Fruit fly (Drosophila melanogaster) whole organism, embryonic: ENCODE results near the gene CG10376.
A peak's percentile ranks its signal among the peaks of the same experiment; 100 is the strongest.

Experiments
- Ada2b ChIP-seq: fragments of 200-800 bp; sonication (Bioruptor generic); IDR thresholded peaks from 2 replicates; pipeline ENCODE4 v1.3.6; 2022; ENCODE audit warnings: missing biosample characterization, missing genetic modification characterization
- Adf1 ChIP-seq: fragments of 200-800 bp; sonication (Bioruptor generic); IDR thresholded peaks from 2 replicates; pipeline ENCODE4 v1.3.6; 2022; ENCODE audit warnings: missing biosample characterization, missing genetic modification characterization
- CG10274 ChIP-seq: fragments of 200-800 bp; sonication (Bioruptor generic); optimal IDR thresholded peaks from 3 replicates; lab custom pipeline; 2017; ENCODE audit warnings: missing biosample characterization, mild to moderate bottlenecking, missing genetic modification characterization
- CG11560 ChIP-seq: fragments of 200-800 bp; sonication (Bioruptor generic); IDR thresholded peaks from 3 replicates; pipeline ENCODE4 v1.3.6; 2022; ENCODE audit warnings: missing biosample characterization, missing genetic modification characterization
- CG12744 ChIP-seq: fragments of 200-800 bp; sonication (Bioruptor generic); optimal IDR thresholded peaks from 2 replicates; lab custom pipeline; 2016; ENCODE audit warnings: missing biosample characterization, missing genetic modification characterization
- CG13624 ChIP-seq: fragments of 200-800 bp; sonication (Bioruptor generic); optimal IDR thresholded peaks from 2 replicates; lab custom pipeline; 2016; ENCODE audit warnings: missing biosample characterization, missing genetic modification characterization
- CG17802 ChIP-seq: fragments of 200-800 bp; sonication (Bioruptor generic); optimal IDR thresholded peaks from 2 replicates; lab custom pipeline; 2018; ENCODE audit warnings: missing biosample characterization, mild to moderate bottlenecking, missing genetic modification characterization, moderate library complexity
- CG30431 ChIP-seq: fragments of 200-800 bp; sonication (Bioruptor generic); optimal IDR thresholded peaks from 2 replicates; lab custom pipeline; 2017; ENCODE audit warnings: missing biosample characterization, missing genetic modification characterization
- CG31388 ChIP-seq: fragments of 200-800 bp; sonication (Bioruptor generic); optimal IDR thresholded peaks from 2 replicates; lab custom pipeline; 2016; ENCODE audit warnings: missing biosample characterization, missing genetic modification characterization
- CG34422 ChIP-seq: fragments of 200-800 bp; sonication (Bioruptor generic); IDR thresholded peaks from 3 replicates; pipeline ENCODE4 v1.3.6; 2022; ENCODE audit warnings: missing biosample characterization, missing genetic modification characterization
- CG3838 ChIP-seq: fragments of 200-800 bp; sonication (Bioruptor generic); optimal IDR thresholded peaks from 3 replicates; lab custom pipeline; 2016; ENCODE audit warnings: missing biosample characterization, missing genetic modification characterization
- CG42726 ChIP-seq: fragments of 200-800 bp; sonication (Bioruptor generic); IDR thresholded peaks from 2 replicates; pipeline ENCODE4 v1.3.6; 2022; ENCODE audit warnings: missing biosample characterization, missing genetic modification characterization; ENCODE audit not compliant: partially characterized antibody
- CG4854 ChIP-seq: fragments of 200-800 bp; sonication (Bioruptor generic); optimal IDR thresholded peaks from 2 replicates; lab custom pipeline; 2016; ENCODE audit warnings: missing biosample characterization, missing genetic modification characterization, inconsistent platforms
- CG6254 ChIP-seq: fragments of 200-800 bp; sonication (Bioruptor generic); optimal IDR thresholded peaks from 3 replicates; lab custom pipeline; 2017; ENCODE audit warnings: mild to moderate bottlenecking, missing biosample characterization, missing genetic modification reagents, missing genetic modification characterization
- CG7928 ChIP-seq: fragments of 200-800 bp; sonication (Bioruptor generic); optimal IDR thresholded peaks from 2 replicates; lab custom pipeline; 2017; ENCODE audit warnings: missing biosample characterization, mild to moderate bottlenecking, missing genetic modification characterization
- CG7987 ChIP-seq: fragments of 200-800 bp; sonication (Bioruptor generic); optimal IDR thresholded peaks from 2 replicates; lab custom pipeline; 2018; ENCODE audit warnings: missing biosample characterization, mild to moderate bottlenecking, missing genetic modification characterization, moderate library complexity
- CG9727 ChIP-seq: fragments of 200-800 bp; sonication (Bioruptor generic); optimal IDR thresholded peaks from 3 replicates; lab custom pipeline; 2017; ENCODE audit warnings: missing biosample characterization, mild to moderate bottlenecking, missing genetic modification characterization
- Dll ChIP-seq: fragments of 200-800 bp; sonication (Bioruptor generic); IDR thresholded peaks from 4 replicates; pipeline ENCODE4 v1.3.6; 2022; ENCODE audit warnings: missing biosample characterization, missing genetic modification characterization; ENCODE audit not compliant: partially characterized antibody
- E2f2 ChIP-seq: fragments of 200-800 bp; sonication (Bioruptor generic); IDR thresholded peaks from 2 replicates; pipeline ENCODE4 v1.3.6; 2022; ENCODE audit warnings: missing biosample characterization, missing genetic modification characterization
- HHEX ChIP-seq: fragments of 200-800 bp; sonication (Bioruptor generic); optimal IDR thresholded peaks from 3 replicates; lab custom pipeline; 2017; ENCODE audit warnings: missing biosample characterization, mild to moderate bottlenecking, missing genetic modification characterization, missing genetic modification reagents
- HLH4C ChIP-seq: fragments of 200-800 bp; sonication (Bioruptor generic); IDR thresholded peaks from 3 replicates; pipeline ENCODE4 v1.3.6; 2022; ENCODE audit warnings: missing biosample characterization, missing genetic modification characterization; ENCODE audit not compliant: partially characterized antibody
- Hey ChIP-seq: fragments of 200-800 bp; sonication (Bioruptor generic); optimal IDR thresholded peaks from 3 replicates; lab custom pipeline; 2018; ENCODE audit warnings: missing biosample characterization, mild to moderate bottlenecking, missing genetic modification characterization
- HmgD ChIP-seq: fragments of 200-800 bp; sonication (Bioruptor generic); optimal IDR thresholded peaks from 3 replicates; lab custom pipeline; 2016; ENCODE audit warnings: missing biosample characterization, missing genetic modification characterization
- Lhr ChIP-seq: fragments of 200-800 bp; sonication (Bioruptor generic); optimal IDR thresholded peaks from 3 replicates; lab custom pipeline; 2017; ENCODE audit warnings: mild to moderate bottlenecking, missing biosample characterization, missing genetic modification reagents, missing genetic modification characterization
- NC2α ChIP-seq: fragments of 200-800 bp; sonication (Bioruptor generic); optimal IDR thresholded peaks from 2 replicates; lab custom pipeline; 2016; ENCODE audit warnings: missing biosample characterization, missing genetic modification characterization
- NFAT ChIP-seq: fragments of 200-800 bp; sonication (Bioruptor generic); IDR thresholded peaks from 2 replicates; pipeline ENCODE4 v1.3.6; 2022; ENCODE audit warnings: missing biosample characterization, missing genetic modification characterization
- NfI ChIP-seq: fragments of 200-800 bp; sonication (Bioruptor generic); optimal IDR thresholded peaks from 3 replicates; lab custom pipeline; 2018; ENCODE audit warnings: missing biosample characterization, mild to moderate bottlenecking, missing genetic modification characterization, moderate library complexity
- Oaz ChIP-seq: fragments of 200-800 bp; sonication (Bioruptor generic); IDR thresholded peaks from 2 replicates; pipeline ENCODE4 v1.3.6; 2022; ENCODE audit warnings: missing biosample characterization, missing genetic modification characterization
- Ptx1 ChIP-seq: fragments of 200-800 bp; sonication (Bioruptor generic); IDR thresholded peaks from 2 replicates; pipeline ENCODE4 v1.3.6; 2022; ENCODE audit warnings: missing biosample characterization, missing genetic modification characterization
- Ravus ChIP-seq: fragments of 200-800 bp; sonication (Bioruptor generic); IDR thresholded peaks from 2 replicates; pipeline ENCODE4 v1.3.6; 2022; ENCODE audit warnings: missing biosample characterization, missing genetic modification characterization
- TFAM ChIP-seq: fragments of 200-800 bp; sonication (Bioruptor generic); optimal IDR thresholded peaks from 2 replicates; lab custom pipeline; 2017; ENCODE audit warnings: missing biosample characterization, missing genetic modification characterization, inconsistent platforms
- ase ChIP-seq: fragments of 200-800 bp; sonication (Bioruptor generic); IDR thresholded peaks from 3 replicates; pipeline ENCODE4 v1.3.6; 2022; ENCODE audit warnings: missing biosample characterization, missing genetic modification characterization
- bowl ChIP-seq: fragments of 200-800 bp; sonication (Bioruptor generic); IDR thresholded peaks from 2 replicates; pipeline ENCODE4 v1.3.6; 2022; ENCODE audit warnings: missing biosample characterization, missing genetic modification characterization
- cg ChIP-seq: fragments of 200-800 bp; sonication (Bioruptor generic); optimal IDR thresholded peaks from 3 replicates; lab custom pipeline; 2019; ENCODE audit warnings: missing biosample characterization, mild to moderate bottlenecking, missing genetic modification characterization, moderate library complexity
- dimm ChIP-seq: fragments of 200-800 bp; sonication (Bioruptor generic); IDR thresholded peaks from 2 replicates; pipeline ENCODE4 v1.3.6; 2022; ENCODE audit warnings: missing biosample characterization, missing genetic modification characterization
- exex ChIP-seq: fragments of 200-800 bp; sonication (Bioruptor generic); optimal IDR thresholded peaks from 4 replicates; lab custom pipeline; 2018; ENCODE audit warnings: missing biosample characterization, mild to moderate bottlenecking, missing genetic modification characterization, moderate library complexity
- gem ChIP-seq: fragments of 200-800 bp; sonication (Bioruptor generic); optimal IDR thresholded peaks from 2 replicates; lab custom pipeline; 2019; ENCODE audit warnings: missing biosample characterization, mild to moderate bottlenecking, missing genetic modification characterization, moderate library complexity
- gro ChIP-seq: fragments of 200-800 bp; sonication (Bioruptor generic); optimal IDR thresholded peaks from 2 replicates; lab custom pipeline; 2016; ENCODE audit warnings: missing biosample characterization, missing genetic modification characterization
- ham ChIP-seq: fragments of 200-800 bp; sonication (Bioruptor generic); IDR thresholded peaks from 2 replicates; pipeline ENCODE4 v1.3.6; 2022; ENCODE audit warnings: missing biosample characterization, missing genetic modification characterization
- hb ChIP-seq: fragments of 200-800 bp; sonication (Bioruptor generic); IDR thresholded peaks from 3 replicates; pipeline ENCODE4 v1.3.6; 2022; ENCODE audit warnings: missing biosample characterization, missing genetic modification characterization; ENCODE audit not compliant: partially characterized antibody
- hbn ChIP-seq: fragments of 200-800 bp; sonication (Bioruptor generic); IDR thresholded peaks from 2 replicates; pipeline ENCODE4 v1.3.6; 2022; ENCODE audit warnings: missing biosample characterization, missing genetic modification characterization; ENCODE audit not compliant: partially characterized antibody
- hth ChIP-seq: fragments of >200 bp; optimal IDR thresholded peaks from 2 replicates; lab custom pipeline; 2017; ENCODE audit warnings: inconsistent platforms
- ssp ChIP-seq: fragments of 200-800 bp; sonication (Bioruptor generic); IDR thresholded peaks from 2 replicates; pipeline ENCODE4 v1.3.6; 2022; ENCODE audit warnings: missing biosample characterization, missing genetic modification characterization
- stc ChIP-seq: fragments of 200-800 bp; sonication (Bioruptor generic); IDR thresholded peaks from 2 replicates; pipeline ENCODE4 v1.3.6; 2022; ENCODE audit warnings: missing biosample characterization, missing genetic modification characterization
- trh ChIP-seq: fragments of 200-800 bp; sonication (Bioruptor generic); optimal IDR thresholded peaks from 2 replicates; lab custom pipeline; 2016; ENCODE audit warnings: missing biosample characterization, missing genetic modification characterization
- ttk ChIP-seq: fragments of 200-800 bp; sonication (Bioruptor generic); IDR thresholded peaks from 2 replicates; pipeline ENCODE4 v2.1.2; 2022; ENCODE audit warnings: missing biosample characterization, missing genetic modification characterization
- tup ChIP-seq: fragments of 200-800 bp; sonication (Bioruptor generic); optimal IDR thresholded peaks from 2 replicates; lab custom pipeline; 2016; ENCODE audit warnings: missing biosample characterization, mild to moderate bottlenecking, missing genetic modification characterization, moderate library complexity
- tx ChIP-seq: fragments of 200-800 bp; sonication (Bioruptor generic); optimal IDR thresholded peaks from 2 replicates; lab custom pipeline; 2016; ENCODE audit warnings: missing biosample characterization, missing genetic modification characterization
- zen ChIP-seq: fragments of 200-800 bp; sonication (Bioruptor generic); optimal IDR thresholded peaks from 3 replicates; lab custom pipeline; 2018; ENCODE audit warnings: missing biosample characterization, mild to moderate bottlenecking, missing genetic modification characterization, moderate library complexity

CG10376 gene

dm6 chr2L:18676948-18677820 is 25.7 kb downstream of the CG10376 start, which contains the start of the genes Mst36Fa and CG31751 (continued):
- TF ChIP-seq hb (GFP tag; lab: Robert Waterston, UW) (no peak), ttk (GFP tag; lab: Robert Waterston, UW) (no peak), stc (GFP tag; lab: Robert Waterston, UW) (peak; percentile 70), CG6254 (GFP tag; lab: Kevin White, UChicago) (peak; percentile 55), cg (GFP tag; lab: Kevin White, UChicago) (peak; percentile 87), NFAT (GFP tag; lab: Robert Waterston, UW) (no peak; the same call in 1 of the 2 replicates), CG4854 (GFP tag; lab: Kevin White, UChicago) (peak; percentile 75), HmgD (peak; percentile 83), trh (peak; percentile 37), CG7928 (GFP tag; lab: Kevin White, UChicago) (peak; percentile 58), E2f2 (GFP tag; lab: Robert Waterston, UW) (peak; percentile 98), Dll (GFP tag; lab: Robert Waterston, UW) (peak; percentile 45; the same call in 1 of the 4 replicates), CG34422 (peak; percentile 68; the same call in 1 of the 3 replicates), HHEX (GFP tag; lab: Kevin White, UChicago) (peak; percentile 92), NC2α (GFP tag; lab: Kevin White, UChicago) (peak; percentile 43), CG9727 (GFP tag; lab: Kevin White, UChicago) (peak; percentile 77), exex (tag; lab: Kevin White, UChicago) (peak; percentile 78), CG12744 (GFP tag; lab: Kevin White, UChicago) (peak; percentile 28), gem (peak; percentile 73), tx (GFP tag; lab: Kevin White, UChicago) (peak; percentile 78), Lhr (GFP tag; lab: Kevin White, UChicago) (peak; percentile 44), Adf1 (GFP tag; lab: Robert Waterston, UW) (peak; percentile 40; the same call in 1 of the 2 replicates), Hey (tag; lab: Kevin White, UChicago) (peak; percentile 88), CG17802 (tag; lab: Kevin White, UChicago) (peak; percentile 29), CG11560 (tag; lab: Robert Waterston, UW) (no peak), gro (GFP tag; lab: Kevin White, UChicago) (peak; percentile 57), CG10274 (GFP tag; lab: Kevin White, UChicago) (peak; percentile 75), CG30431 (GFP tag; lab: Kevin White, UChicago) (no peak), ase (GFP tag; lab: Robert Waterston, UW) (peak; percentile 47; the same call in 1 of the 3 replicates), zen (peak; percentile 6), CG7987 (peak; percentile 92), ssp (GFP tag; lab: Robert Waterston, UW) (0 out of 2 replicates have a peak, but pooled peaks have one; percentile 29), Ptx1 (GFP tag; lab: Robert Waterston, UW) (no peak), CG31388 (GFP tag; lab: Kevin White, UChicago) (no peak), NfI (GFP tag; lab: Kevin White, UChicago) (peak; percentile 76), CG13624 (GFP tag; lab: Kevin White, UChicago) (peak; percentile 75), CG42726 (GFP tag; lab: Robert Waterston, UW) (no peak), Ravus (GFP tag; lab: Robert Waterston, UW) (no peak), ham (GFP tag; lab: Robert Waterston, UW) (no peak), dimm (GFP tag; lab: Robert Waterston, UW) (no peak), TFAM (no peak), hth (lab: Kevin White, UChicago) (no peak), CG3838 (GFP tag; lab: Kevin White, UChicago) (peak; percentile 75), Ada2b (GFP tag; lab: Robert Waterston, UW) (peak; percentile 68), hbn (GFP tag; lab: Robert Waterston, UW) (no peak), HLH4C (no peak), bowl (GFP tag; lab: Robert Waterston, UW) (no peak), Oaz (GFP tag; lab: Robert Waterston, UW) (no peak), tup (GFP tag; lab: Kevin White, UChicago) (peak; percentile 71)
